Fruit fly (Drosophila melanogaster) whole organism: ENCODE data around the gene CG6966.

Source experiments
- pan ChIP-seq: fragments of >200 bp; optimal IDR thresholded peaks from 2 replicates; lab custom pipeline; 2017
- psq ChIP-seq: fragments of >200 bp; optimal IDR thresholded peaks from 2 replicates; lab custom pipeline; 2017

DNA sequence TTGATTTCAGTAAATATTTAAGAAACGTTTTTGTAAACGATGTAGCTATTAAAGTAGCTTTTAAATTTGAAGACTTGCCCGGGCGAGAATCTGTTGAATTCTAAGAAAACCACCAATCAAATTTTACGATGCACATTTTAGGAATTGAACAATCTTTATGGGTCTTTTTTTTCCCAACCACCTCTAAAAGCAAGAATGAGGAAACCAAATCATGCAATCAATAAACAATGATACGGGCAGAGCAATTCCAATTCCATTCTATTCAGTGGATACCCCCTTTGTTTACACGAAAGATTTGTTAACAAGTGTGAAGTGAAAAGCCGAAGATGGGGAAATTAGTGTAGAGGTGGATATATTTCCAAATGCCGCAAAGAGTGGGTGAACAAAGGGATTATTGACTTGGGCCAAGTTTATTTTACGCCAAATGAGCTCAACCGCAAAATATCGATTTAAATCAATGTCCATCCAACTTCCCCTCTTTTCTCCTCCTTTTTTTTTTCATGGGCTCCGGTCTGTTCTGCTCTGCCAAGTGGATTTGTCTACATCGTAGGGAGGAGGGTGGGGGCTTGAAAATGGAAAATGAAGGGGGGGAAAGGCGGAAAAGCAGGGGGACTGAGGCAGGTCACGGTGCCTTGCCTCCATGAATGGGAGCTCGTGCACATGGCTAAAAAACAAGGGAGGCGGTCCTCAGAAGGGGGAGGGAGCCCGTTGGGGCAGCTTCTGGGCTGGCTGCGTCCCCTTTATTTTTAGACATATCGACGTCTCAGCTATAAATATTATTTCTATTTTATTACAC, 26.4 kb upstream of the CG6966 start:
- TF ChIP-seq psq (no peak), pan (lab: Kevin White, UChicago) (no peak)
